Fruit fly (Drosophila melanogaster) whole organism, embryonic: ENCODE results near the gene Cyp4d20.

Experiments used
- ATbp ChIP-seq: fragments of 200-800 bp; sonication (Bioruptor generic); optimal IDR thresholded peaks from 2 replicates; lab custom pipeline; 2017; ENCODE audit warnings: missing biosample characterization, mild to moderate bottlenecking, missing genetic modification characterization, missing genetic modification reagents
- Awh ChIP-seq: fragments of 200-800 bp; sonication (Bioruptor generic); IDR thresholded peaks from 2 replicates; pipeline ENCODE4, ENCODE4 v1.3.6; 2022; ENCODE audit warnings: missing biosample characterization, missing genetic modification characterization
- BEAF-32 ChIP-seq: fragments of 200-800 bp; sonication (Bioruptor generic); optimal IDR thresholded peaks from 3 replicates; lab custom pipeline; 2017; ENCODE audit warnings: missing biosample characterization, missing genetic modification characterization, mild to moderate bottlenecking, moderate library complexity, missing genetic modification reagents
- CG10431 ChIP-seq: fragments of 200-800 bp; sonication (Bioruptor generic); optimal IDR thresholded peaks from 3 replicates; lab custom pipeline; 2018; ENCODE audit warnings: missing biosample characterization, mild to moderate bottlenecking, missing genetic modification characterization
- CG12219 ChIP-seq: fragments of 200-800 bp; sonication (Bioruptor generic); optimal IDR thresholded peaks from 3 replicates; lab custom pipeline; 2018; ENCODE audit warnings: missing biosample characterization, mild to moderate bottlenecking, missing genetic modification characterization
- CG12391 ChIP-seq: fragments of 200-800 bp; sonication (Bioruptor generic); optimal IDR thresholded peaks from 3 replicates; lab custom pipeline; 2018; ENCODE audit warnings: missing biosample characterization, mild to moderate bottlenecking, missing genetic modification characterization, moderate library complexity
- CG13123 ChIP-seq: fragments of 200-800 bp; sonication (Bioruptor generic); optimal IDR thresholded peaks from 2 replicates; lab custom pipeline; 2016; ENCODE audit warnings: missing biosample characterization, missing genetic modification characterization
- CG1602 ChIP-seq: fragments of 200-800 bp; sonication (Bioruptor generic); optimal IDR thresholded peaks from 3 replicates; lab custom pipeline; 2016; ENCODE audit warnings: missing biosample characterization, missing genetic modification characterization
- CG2120 ChIP-seq: fragments of 200-800 bp; sonication (Bioruptor generic); optimal IDR thresholded peaks from 3 replicates; lab custom pipeline; 2016; ENCODE audit warnings: missing biosample characterization, missing genetic modification characterization
- CG31224 ChIP-seq: fragments of 200-800 bp; sonication (Bioruptor generic); IDR thresholded peaks from 2 replicates; pipeline ENCODE4 v1.3.6; 2022; ENCODE audit warnings: missing biosample characterization, missing genetic modification characterization
- CG3163 ChIP-seq: fragments of 200-800 bp; sonication (Bioruptor generic); optimal IDR thresholded peaks from 3 replicates; lab custom pipeline; 2016; ENCODE audit warnings: missing biosample characterization, missing genetic modification characterization
- CG43689 ChIP-seq: fragments of 200-800 bp; sonication (Bioruptor generic); IDR thresholded peaks from 2 replicates; pipeline ENCODE4 v1.3.6; 2022; ENCODE audit warnings: missing biosample characterization, missing genetic modification characterization
- CG6813 ChIP-seq: fragments of 200-800 bp; sonication (Bioruptor generic); optimal IDR thresholded peaks from 2 replicates; lab custom pipeline; 2017; ENCODE audit warnings: missing biosample characterization, missing genetic modification characterization, mild to moderate bottlenecking, moderate library complexity, missing genetic modification reagents
- CG7372 ChIP-seq: fragments of 200-800 bp; sonication (Bioruptor generic); IDR thresholded peaks from 2 replicates; pipeline ENCODE4 v1.3.6; 2022; ENCODE audit warnings: missing biosample characterization, missing genetic modification characterization
- CG7928 ChIP-seq: fragments of 200-800 bp; sonication (Bioruptor generic); optimal IDR thresholded peaks from 2 replicates; lab custom pipeline; 2017; ENCODE audit warnings: missing biosample characterization, mild to moderate bottlenecking, missing genetic modification characterization
- CG8089 ChIP-seq: fragments of 200-800 bp; sonication (Bioruptor generic); optimal IDR thresholded peaks from 3 replicates; lab custom pipeline; 2016; ENCODE audit warnings: missing biosample characterization, missing genetic modification characterization
- CG9437 ChIP-seq: fragments of 200-800 bp; sonication (Bioruptor generic); optimal IDR thresholded peaks from 2 replicates; lab custom pipeline; 2018; ENCODE audit warnings: missing biosample characterization, mild to moderate bottlenecking, missing genetic modification characterization
- D19A ChIP-seq: fragments of 200-800 bp; optimal IDR thresholded peaks from 3 replicates; lab custom pipeline; 2019; ENCODE audit warnings: missing biosample characterization, mild to moderate bottlenecking, missing genetic modification characterization, moderate library complexity
- Deaf1 ChIP-seq: fragments of 200-800 bp; optimal IDR thresholded peaks from 3 replicates; lab custom pipeline; 2019; ENCODE audit warnings: missing biosample characterization, mild to moderate bottlenecking, missing genetic modification characterization, moderate library complexity
- Doc3 ChIP-seq: fragments of 200-800 bp; sonication (Bioruptor generic); IDR thresholded peaks from 3 replicates; pipeline ENCODE4 v1.3.6; 2022; ENCODE audit warnings: missing biosample characterization, missing genetic modification characterization; ENCODE audit not compliant: partially characterized antibody
- Drgx ChIP-seq: fragments of 200-800 bp; sonication (Bioruptor generic); IDR thresholded peaks from 2 replicates; pipeline ENCODE4 v1.3.6; 2022; ENCODE audit warnings: missing biosample characterization, missing genetic modification characterization
- E2f2 ChIP-seq: fragments of 200-800 bp; sonication (Bioruptor generic); IDR thresholded peaks from 2 replicates; pipeline ENCODE4 v1.3.6; 2022; ENCODE audit warnings: missing biosample characterization, missing genetic modification characterization
- Jarid2 ChIP-seq: fragments of 200-800 bp; sonication (Bioruptor generic); optimal IDR thresholded peaks from 3 replicates; lab custom pipeline; 2017; ENCODE audit warnings: mild to moderate bottlenecking, missing biosample characterization, missing genetic modification reagents, missing genetic modification characterization
- Lim3 ChIP-seq: fragments of 200-800 bp; sonication (Bioruptor generic); IDR thresholded peaks from 2 replicates; pipeline ENCODE4 v1.3.6; 2022; ENCODE audit warnings: missing biosample characterization, missing genetic modification characterization
- Med ChIP-seq: fragments of 200-800 bp; sonication (Bioruptor generic); peaks from one replicate; lab custom pipeline; 2016; ENCODE audit warnings: missing biosample characterization, missing genetic modification characterization, mild to moderate bottlenecking, inconsistent platforms, moderate library complexity
- Mes4 ChIP-seq: fragments of 200-800 bp; sonication (Bioruptor generic); optimal IDR thresholded peaks from 2 replicates; lab custom pipeline; 2016; ENCODE audit warnings: missing biosample characterization, missing genetic modification characterization
- Oaz ChIP-seq: fragments of 200-800 bp; sonication (Bioruptor generic); IDR thresholded peaks from 2 replicates; pipeline ENCODE4 v1.3.6; 2022; ENCODE audit warnings: missing biosample characterization, missing genetic modification characterization
- Ptx1 ChIP-seq: fragments of 200-800 bp; sonication (Bioruptor generic); IDR thresholded peaks from 2 replicates; pipeline ENCODE4 v1.3.6; 2022; ENCODE audit warnings: missing biosample characterization, missing genetic modification characterization
- abd-A ChIP-seq: fragments of 200-800 bp; sonication (Bioruptor generic); optimal IDR thresholded peaks from 3 replicates; lab custom pipeline; 2019; ENCODE audit warnings: missing biosample characterization, mild to moderate bottlenecking, missing genetic modification characterization, moderate library complexity
- amos ChIP-seq: fragments of 200-800 bp; sonication (Bioruptor generic); IDR thresholded peaks from 2 replicates; pipeline ENCODE4 v1.3.6; 2022; ENCODE audit warnings: missing biosample characterization, missing genetic modification characterization; ENCODE audit not compliant: partially characterized antibody
- bowl ChIP-seq: fragments of 200-800 bp; sonication (Bioruptor generic); IDR thresholded peaks from 2 replicates; pipeline ENCODE4 v1.3.6; 2022; ENCODE audit warnings: missing biosample characterization, missing genetic modification characterization
- cato ChIP-seq: fragments of 200-800 bp; sonication (Bioruptor generic); optimal IDR thresholded peaks from 2 replicates; lab custom pipeline; 2016; ENCODE audit warnings: missing biosample characterization, missing genetic modification characterization, borderline replicate concordance
- chinmo ChIP-seq: fragments of 200-800 bp; sonication (Bioruptor generic); IDR thresholded peaks from 4 replicates; pipeline ENCODE4 v1.3.6; 2022; ENCODE audit warnings: missing biosample characterization, missing genetic modification characterization; ENCODE audit not compliant: partially characterized antibody
- eve ChIP-seq, 2 experiments: fragments of >200 bp; optimal IDR thresholded peaks; 2 replicates each; lab custom pipeline; 2017; ENCODE audit warnings: missing biosample characterization in 2 of 2, missing genetic modification characterization in 2 of 2
- gt ChIP-seq: fragments of 200-800 bp; sonication (Bioruptor generic); IDR thresholded peaks from 2 replicates; pipeline ENCODE4 v1.3.6; 2022; ENCODE audit warnings: missing biosample characterization, missing genetic modification characterization
- ham ChIP-seq: fragments of 200-800 bp; sonication (Bioruptor generic); IDR thresholded peaks from 2 replicates; pipeline ENCODE4 v1.3.6; 2022; ENCODE audit warnings: missing biosample characterization, missing genetic modification characterization
- jumu ChIP-seq: fragments of 200-800 bp; sonication (Bioruptor generic); optimal IDR thresholded peaks from 3 replicates; lab custom pipeline; 2016; ENCODE audit warnings: missing biosample characterization, missing genetic modification characterization
- mam ChIP-seq: fragments of 200-800 bp; sonication (Bioruptor generic); optimal IDR thresholded peaks from 3 replicates; lab custom pipeline; 2016; ENCODE audit warnings: missing biosample characterization, missing genetic modification characterization
- nom ChIP-seq: fragments of 200-800 bp; sonication (Bioruptor generic); optimal IDR thresholded peaks from 2 replicates; lab custom pipeline; 2017; ENCODE audit warnings: missing biosample characterization, missing genetic modification characterization, mild to moderate bottlenecking, moderate library complexity, missing genetic modification reagents
- peb ChIP-seq: fragments of 200-800 bp; sonication (Bioruptor generic); IDR thresholded peaks from 2 replicates; pipeline ENCODE4 v1.3.6; 2022; ENCODE audit warnings: missing biosample characterization, missing genetic modification characterization
- pho ChIP-seq: fragments of 200-800 bp; sonication (Bioruptor generic); optimal IDR thresholded peaks from 2 replicates; lab custom pipeline; 2016; ENCODE audit warnings: missing biosample characterization, missing genetic modification characterization
- run ChIP-seq: fragments of 200-800 bp; sonication (Bioruptor generic); optimal IDR thresholded peaks from 3 replicates; lab custom pipeline; 2018; ENCODE audit warnings: missing biosample characterization, mild to moderate bottlenecking, missing genetic modification characterization
- sens ChIP-seq: fragments of 200-800 bp; sonication (Bioruptor generic); peaks from one replicate; lab custom pipeline; 2016; ENCODE audit warnings: missing biosample characterization, missing genetic modification characterization
- sens-2 ChIP-seq: fragments of 200-800 bp; sonication (Bioruptor generic); IDR thresholded peaks from 2 replicates; pipeline ENCODE4 v1.3.6; 2022; ENCODE audit warnings: missing biosample characterization, missing genetic modification characterization
- sim ChIP-seq: fragments of 200-800 bp; sonication (Bioruptor generic); IDR thresholded peaks from 2 replicates; pipeline ENCODE4 v1.3.6; 2022; ENCODE audit warnings: missing biosample characterization, missing genetic modification characterization
- twi ChIP-seq: fragments of 200-800 bp; optimal IDR thresholded peaks from 2 replicates; lab custom pipeline; 2019; ENCODE audit warnings: missing biosample characterization, mild to moderate bottlenecking, missing genetic modification characterization, moderate library complexity
- yki ChIP-seq: fragments of >200 bp; optimal IDR thresholded peaks from 3 replicates; lab custom pipeline; 2018

Cyp4d20 gene

DNA sequence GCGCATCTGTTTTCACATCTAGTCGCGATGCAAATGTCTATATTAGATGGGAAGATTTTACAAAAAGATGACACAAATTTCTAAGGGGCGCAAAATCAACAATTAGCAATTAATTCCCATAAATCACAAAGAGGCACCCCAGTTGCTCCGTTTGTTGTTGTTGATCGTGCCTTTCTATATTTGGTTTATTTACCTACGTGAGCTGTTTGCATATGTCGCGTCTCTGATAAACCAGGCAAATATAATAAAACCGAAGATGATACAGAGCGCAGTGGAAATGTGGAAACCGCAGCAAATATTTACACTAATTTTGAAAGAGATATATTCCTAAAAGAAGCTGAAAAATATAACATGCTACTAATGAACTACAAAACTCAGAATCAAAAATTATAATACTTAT lies 11.2 kb upstream of the Cyp4d20 start (continued):
- peak; percentile 6 for TF ChIP-seq Mes4 (GFP tag; lab: Kevin White, UChicago)
- peak; percentile 83 for TF ChIP-seq CG6813

DNA sequence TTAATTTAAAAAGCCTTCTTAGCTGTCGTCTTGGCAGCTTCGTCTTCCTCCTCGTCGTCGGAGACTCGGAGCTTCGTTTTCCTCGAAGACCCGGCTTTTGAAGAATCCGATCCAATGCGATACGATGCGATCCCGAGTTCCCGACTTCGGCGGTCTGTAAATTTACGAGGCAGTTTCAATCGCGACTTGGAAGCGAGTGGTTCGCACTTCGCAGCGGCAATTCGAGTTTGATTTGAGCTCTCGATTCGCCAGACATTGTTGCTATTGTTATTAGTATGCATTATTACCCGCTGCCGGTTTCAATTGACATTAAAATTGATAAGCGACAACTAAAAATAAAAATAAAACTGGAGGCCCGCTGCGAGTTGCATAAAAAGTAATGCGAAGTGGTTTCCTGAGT lies 10.4 kb upstream of the Cyp4d20 start, which contains the start of gene CG1146:
TSS of gene CG1146 (plus strand) at position 171 of the 400 bp plus-strand sequence.
- no peak for TF ChIP-seq yki
- peak; percentile 48 for TF ChIP-seq nom
- TF ChIP-seq CG2120 (GFP tag; lab: Kevin White, UChicago), result no peak
- peak; percentile 12 for TF ChIP-seq Jarid2 (GFP tag; lab: Kevin White, UChicago)
- no peak for TF ChIP-seq CG10431 (GFP tag; lab: Kevin White, UChicago)
- no peak for TF ChIP-seq CG3163
- TF ChIP-seq CG9437, result no peak
- TF ChIP-seq sim (GFP tag; lab: Robert Waterston, UW), result no peak
- no peak for TF ChIP-seq CG8089 (GFP tag; lab: Kevin White, UChicago)
- no peak for TF ChIP-seq sens-2 (GFP tag; lab: Robert Waterston, UW)
- TF ChIP-seq CG12391 (tag; lab: Kevin White, UChicago), result no peak
- no peak for TF ChIP-seq E2f2
- no peak for TF ChIP-seq CG13123 (GFP tag; lab: Kevin White, UChicago)
- no peak for TF ChIP-seq Ptx1
- no peak for TF ChIP-seq mam (GFP tag; lab: Kevin White, UChicago)
- no peak for TF ChIP-seq pho
- TF ChIP-seq CG1602 (GFP tag; lab: Kevin White, UChicago), result no peak
- no peak for TF ChIP-seq CG31224
- no peak for TF ChIP-seq CG7372 (GFP tag; lab: Robert Waterston, UW)
- no peak for TF ChIP-seq BEAF-32 (GFP tag; lab: Kevin White, UChicago)
- TF ChIP-seq bowl (GFP tag; lab: Robert Waterston, UW), result 0 out of 2 replicates have a peak, but pooled peaks have one; percentile 6
- TF ChIP-seq ATbp (GFP tag; lab: Kevin White, UChicago), result no peak
- no peak for TF ChIP-seq run (tag; lab: Kevin White, UChicago)
- TF ChIP-seq jumu, result no peak
- no peak for TF ChIP-seq CG43689
- no peak for TF ChIP-seq abd-A (tag; lab: Kevin White, UChicago)
- TF ChIP-seq Awh (GFP tag; lab: Robert Waterston, UW), result no peak
- TF ChIP-seq Med, result peak; percentile 48
- TF ChIP-seq Drgx, result 0 out of 2 replicates have a peak, but pooled peaks have one; percentile 24
- TF ChIP-seq D19A (tag; lab: Kevin White, UChicago), result no peak
- peak; percentile 16 for TF ChIP-seq sens (GFP tag; lab: Kevin White, UChicago)
- no peak for TF ChIP-seq CG12219 (GFP tag; lab: Kevin White, UChicago)
- TF ChIP-seq cato, result no peak
- no peak for TF ChIP-seq Oaz (GFP tag; lab: Robert Waterston, UW)
- 0 out of 4 replicates have a peak, but pooled peaks have one; percentile 28 for TF ChIP-seq chinmo (GFP tag; lab: Robert Waterston, UW)
- TF ChIP-seq eve (GFP tag; optimal IDR thresholded peaks at IDR 0.05; lab: Kevin White, UChicago), result no peak
- no peak for TF ChIP-seq gt (GFP tag; lab: Robert Waterston, UW)
- no peak for TF ChIP-seq amos (GFP tag; lab: Robert Waterston, UW)
- no peak for TF ChIP-seq Lim3
- no peak for TF ChIP-seq CG7928 (GFP tag; lab: Kevin White, UChicago)
- peak; percentile 96 for TF ChIP-seq Deaf1 (tag; lab: Kevin White, UChicago)
- TF ChIP-seq ham (GFP tag; lab: Robert Waterston, UW), result no peak
- TF ChIP-seq peb (GFP tag; lab: Robert Waterston, UW), result no peak
- TF ChIP-seq twi (tag; lab: Kevin White, UChicago), result no peak
- no peak for TF ChIP-seq Doc3 (GFP tag; lab: Robert Waterston, UW)
- TF ChIP-seq, all 482 proteins: peak for 8
